Fruit fly (Drosophila melanogaster) whole organism, embryonic: ENCODE results near the gene eIF2gamma.

Experiments
- Ada2b ChIP-seq: fragments of 200-800 bp; sonication (Bioruptor generic); IDR thresholded peaks from 2 replicates; pipeline ENCODE4 v1.3.6; 2022; ENCODE audit warnings: missing biosample characterization, missing genetic modification characterization
- Antp ChIP-seq: fragments of 200-800 bp; sonication (Bioruptor generic); optimal IDR thresholded peaks from 3 replicates; lab custom pipeline; 2016; ENCODE audit warnings: missing biosample characterization, missing genetic modification characterization
- B-H1 ChIP-seq: fragments of 200-800 bp; sonication (Bioruptor generic); IDR thresholded peaks from 3 replicates; pipeline ENCODE4 v1.3.6; 2022; ENCODE audit warnings: missing biosample characterization, missing genetic modification characterization
- CG10267 ChIP-seq: fragments of 200-800 bp; sonication (Bioruptor generic); optimal IDR thresholded peaks from 2 replicates; lab custom pipeline; 2018; ENCODE audit warnings: missing biosample characterization, mild to moderate bottlenecking, missing genetic modification characterization, moderate library complexity
- CG11093 ChIP-seq: fragments of 200-800 bp; sonication (Bioruptor generic); IDR thresholded peaks from 3 replicates; pipeline ENCODE4 v1.3.6; 2022; ENCODE audit warnings: missing biosample characterization, missing genetic modification characterization
- CG11456 ChIP-seq: fragments of 200-800 bp; sonication (Bioruptor generic); IDR thresholded peaks from 3 replicates; pipeline ENCODE4 v1.3.6; 2022; ENCODE audit warnings: missing biosample characterization, missing genetic modification characterization
- CG12104 ChIP-seq: fragments of 200-800 bp; sonication (Bioruptor generic); optimal IDR thresholded peaks from 3 replicates; lab custom pipeline; 2016; ENCODE audit warnings: missing biosample characterization, missing genetic modification characterization
- CG13296 ChIP-seq: fragments of 200-800 bp; sonication (Bioruptor generic); optimal IDR thresholded peaks from 3 replicates; lab custom pipeline; 2018; ENCODE audit warnings: missing biosample characterization, mild to moderate bottlenecking, missing genetic modification characterization
- CG14965 ChIP-seq: fragments of 200-800 bp; sonication (Bioruptor generic); optimal IDR thresholded peaks from 2 replicates; lab custom pipeline; 2016; ENCODE audit warnings: missing biosample characterization, missing genetic modification characterization, borderline replicate concordance
- CG15269 ChIP-seq: fragments of 200-800 bp; sonication (Bioruptor generic); optimal IDR thresholded peaks from 2 replicates; lab custom pipeline; 2018; ENCODE audit warnings: missing biosample characterization, mild to moderate bottlenecking, missing genetic modification characterization, moderate library complexity
- CG15696 ChIP-seq: fragments of 200-800 bp; sonication (Bioruptor generic); optimal IDR thresholded peaks from 2 replicates; lab custom pipeline; 2019; ENCODE audit warnings: missing biosample characterization, mild to moderate bottlenecking, missing genetic modification characterization, moderate library complexity
- CG2199 ChIP-seq: fragments of 200-800 bp; sonication (Bioruptor generic); IDR thresholded peaks from 3 replicates; pipeline ENCODE4 v1.3.6; 2022; ENCODE audit warnings: missing biosample characterization, missing genetic modification characterization
- CG2202 ChIP-seq: fragments of 200-800 bp; sonication (Bioruptor generic); optimal IDR thresholded peaks from 2 replicates; lab custom pipeline; 2018; ENCODE audit warnings: missing biosample characterization, mild to moderate bottlenecking, missing genetic modification characterization
- CG2875 ChIP-seq: fragments of 200-800 bp; sonication (Bioruptor generic); optimal IDR thresholded peaks from 2 replicates; lab custom pipeline; 2017; ENCODE audit warnings: missing biosample characterization, mild to moderate bottlenecking, missing genetic modification characterization, missing genetic modification reagents
- CG3065 ChIP-seq: fragments of 200-800 bp; sonication (Bioruptor generic); optimal IDR thresholded peaks from 2 replicates; lab custom pipeline; 2016; ENCODE audit warnings: missing biosample characterization, missing genetic modification characterization
- CG31224 ChIP-seq: fragments of 200-800 bp; sonication (Bioruptor generic); IDR thresholded peaks from 2 replicates; pipeline ENCODE4 v1.3.6; 2022; ENCODE audit warnings: missing biosample characterization, missing genetic modification characterization
- CG32772 ChIP-seq: fragments of 200-800 bp; sonication (Bioruptor generic); IDR thresholded peaks from 2 replicates; pipeline ENCODE4 v1.3.6; 2022; ENCODE audit warnings: missing biosample characterization, missing genetic modification characterization
- CG4707 ChIP-seq: fragments of 200-800 bp; sonication (Bioruptor generic); optimal IDR thresholded peaks from 2 replicates; lab custom pipeline; 2018; ENCODE audit warnings: missing biosample characterization, mild to moderate bottlenecking, missing genetic modification characterization, moderate library complexity
- CG5180 ChIP-seq: fragments of 200-800 bp; sonication (Bioruptor generic); optimal IDR thresholded peaks from 3 replicates; lab custom pipeline; 2017; ENCODE audit warnings: missing biosample characterization, missing genetic modification characterization, mild to moderate bottlenecking, moderate library complexity, missing genetic modification reagents
- CG7963 ChIP-seq: fragments of 200-800 bp; sonication (Bioruptor generic); IDR thresholded peaks from 3 replicates; pipeline ENCODE4 v1.3.6; 2022; ENCODE audit warnings: missing biosample characterization, missing genetic modification characterization; ENCODE audit not compliant: partially characterized antibody
- CG8944 ChIP-seq: fragments of 200-800 bp; sonication (Bioruptor generic); optimal IDR thresholded peaks from 3 replicates; lab custom pipeline; 2016; ENCODE audit warnings: missing biosample characterization, missing genetic modification characterization
- CkIIα-i1 ChIP-seq: fragments of 200-800 bp; sonication (Bioruptor generic); IDR thresholded peaks from 2 replicates; pipeline ENCODE4 v1.3.6; 2022; ENCODE audit warnings: missing biosample characterization, missing genetic modification characterization
- Deaf1 ChIP-seq: fragments of 200-800 bp; optimal IDR thresholded peaks from 3 replicates; lab custom pipeline; 2019; ENCODE audit warnings: missing biosample characterization, mild to moderate bottlenecking, missing genetic modification characterization, moderate library complexity
- Dp ChIP-seq: fragments of 200-800 bp; sonication (Bioruptor generic); optimal IDR thresholded peaks from 2 replicates; lab custom pipeline; 2018; ENCODE audit warnings: missing biosample characterization, mild to moderate bottlenecking, missing genetic modification characterization, moderate library complexity
- Eip74EF ChIP-seq, 2 experiments: fragments of 200-800 bp in 1 of 2; fragments of >200 bp in 1 of 2; sonication (Bioruptor generic) in 1 of 2; optimal IDR thresholded peaks; 2 replicates each; lab custom pipeline; 2017 to 2019; ENCODE audit warnings: missing biosample characterization in 2 of 2, missing genetic modification characterization in 2 of 2, mild to moderate bottlenecking in 1 of 2, moderate library complexity in 1 of 2
- HLH4C ChIP-seq: fragments of 200-800 bp; sonication (Bioruptor generic); IDR thresholded peaks from 3 replicates; pipeline ENCODE4 v1.3.6; 2022; ENCODE audit warnings: missing biosample characterization, missing genetic modification characterization; ENCODE audit not compliant: partially characterized antibody
- Hey ChIP-seq: fragments of 200-800 bp; sonication (Bioruptor generic); optimal IDR thresholded peaks from 3 replicates; lab custom pipeline; 2018; ENCODE audit warnings: missing biosample characterization, mild to moderate bottlenecking, missing genetic modification characterization
- Mrtf ChIP-seq: fragments of 200-800 bp; sonication (Bioruptor generic); IDR thresholded peaks from 3 replicates; pipeline ENCODE4 v1.3.6; 2022; ENCODE audit warnings: missing biosample characterization, missing genetic modification characterization
- Ssrp ChIP-seq: fragments of 200-800 bp; sonication (Bioruptor generic); optimal IDR thresholded peaks from 2 replicates; lab custom pipeline; 2018; ENCODE audit warnings: missing biosample characterization, mild to moderate bottlenecking, missing genetic modification characterization, moderate library complexity
- Vsx1 ChIP-seq: fragments of 200-800 bp; sonication (Bioruptor generic); optimal IDR thresholded peaks from 2 replicates; lab custom pipeline; 2017; ENCODE audit warnings: missing biosample characterization, mild to moderate bottlenecking, missing genetic modification characterization, missing genetic modification reagents
- ap ChIP-seq: fragments of 200-800 bp; sonication (Bioruptor generic); IDR thresholded peaks from 2 replicates; pipeline ENCODE4 v1.3.6; 2022; ENCODE audit warnings: missing biosample characterization, missing genetic modification characterization
- ato ChIP-seq: fragments of 200-800 bp; sonication (Bioruptor generic); IDR thresholded peaks from 2 replicates; pipeline ENCODE4 v1.3.6; 2022; ENCODE audit warnings: missing biosample characterization, missing genetic modification characterization; ENCODE audit not compliant: partially characterized antibody
- cad ChIP-seq: fragments of >200 bp; optimal IDR thresholded peaks from 2 replicates; lab custom pipeline; 2017; ENCODE audit warnings: missing biosample characterization, missing genetic modification characterization
- emc ChIP-seq: fragments of 200-800 bp; sonication (Bioruptor generic); optimal IDR thresholded peaks from 2 replicates; lab custom pipeline; 2016; ENCODE audit warnings: missing biosample characterization, missing genetic modification characterization
- gcm ChIP-seq: fragments of 200-800 bp; sonication (Bioruptor generic); optimal IDR thresholded peaks from 2 replicates; lab custom pipeline; 2019; ENCODE audit warnings: missing biosample characterization, mild to moderate bottlenecking, missing genetic modification characterization, moderate library complexity
- gem ChIP-seq: fragments of 200-800 bp; sonication (Bioruptor generic); optimal IDR thresholded peaks from 2 replicates; lab custom pipeline; 2019; ENCODE audit warnings: missing biosample characterization, mild to moderate bottlenecking, missing genetic modification characterization, moderate library complexity
- grau ChIP-seq: fragments of 200-800 bp; optimal IDR thresholded peaks from 3 replicates; lab custom pipeline; 2019; ENCODE audit warnings: missing biosample characterization, mild to moderate bottlenecking, missing genetic modification characterization, moderate library complexity
- insv ChIP-seq, 2 experiments: fragments of 200-800 bp; sonication (Bioruptor generic); optimal IDR thresholded peaks; 3 replicates each; lab custom pipeline; 2016 to 2018; ENCODE audit warnings: missing biosample characterization in 2 of 2, missing genetic modification characterization in 2 of 2
- lab ChIP-seq: fragments of 200-800 bp; sonication (Bioruptor generic); optimal IDR thresholded peaks from 3 replicates; lab custom pipeline; 2017; ENCODE audit warnings: missing biosample characterization, missing genetic modification characterization, mild to moderate bottlenecking, moderate library complexity, missing genetic modification reagents
- luna ChIP-seq: fragments of 200-800 bp; sonication (Bioruptor generic); optimal IDR thresholded peaks from 2 replicates; lab custom pipeline; 2016; ENCODE audit warnings: missing biosample characterization, missing genetic modification characterization
- mirr ChIP-seq: fragments of 200-800 bp; sonication (Bioruptor generic); optimal IDR thresholded peaks from 3 replicates; lab custom pipeline; 2018; ENCODE audit warnings: missing biosample characterization, mild to moderate bottlenecking, missing genetic modification characterization
- pb ChIP-seq: fragments of 200-800 bp; sonication (Bioruptor generic); optimal IDR thresholded peaks from 3 replicates; lab custom pipeline; 2016; ENCODE audit warnings: missing biosample characterization, missing genetic modification characterization
- peb ChIP-seq: fragments of 200-800 bp; sonication (Bioruptor generic); IDR thresholded peaks from 2 replicates; pipeline ENCODE4 v1.3.6; 2022; ENCODE audit warnings: missing biosample characterization, missing genetic modification characterization
- repo ChIP-seq: fragments of 200-800 bp; sonication (Bioruptor generic); optimal IDR thresholded peaks from 2 replicates; lab custom pipeline; 2016; ENCODE audit warnings: missing biosample characterization, missing genetic modification characterization
- salm ChIP-seq: fragments of 200-800 bp; sonication (Bioruptor generic); optimal IDR thresholded peaks from 2 replicates; lab custom pipeline; 2018; ENCODE audit warnings: missing biosample characterization, mild to moderate bottlenecking, missing genetic modification characterization
- seq ChIP-seq: fragments of 200-800 bp; sonication (Bioruptor generic); IDR thresholded peaks from 2 replicates; pipeline ENCODE4 v1.3.6; 2022; ENCODE audit warnings: missing biosample characterization, missing genetic modification characterization
- sisA ChIP-seq: fragments of 200-800 bp; sonication (Bioruptor generic); IDR thresholded peaks from 2 replicates; pipeline ENCODE4 v1.3.6; 2022; ENCODE audit warnings: missing biosample characterization, missing genetic modification characterization
- sob ChIP-seq: fragments of 200-800 bp; sonication (Bioruptor generic); IDR thresholded peaks from 2 replicates; pipeline ENCODE4 v1.3.6; 2022; ENCODE audit warnings: missing biosample characterization, missing genetic modification characterization
- toy ChIP-seq: fragments of 200-800 bp; sonication (Bioruptor generic); IDR thresholded peaks from 2 replicates; pipeline ENCODE4 v1.3.6; 2022; ENCODE audit warnings: missing biosample characterization, missing genetic modification characterization
- ttk ChIP-seq: fragments of 200-800 bp; sonication (Bioruptor generic); IDR thresholded peaks from 2 replicates; pipeline ENCODE4 v2.1.2; 2022; ENCODE audit warnings: missing biosample characterization, missing genetic modification characterization
- tx ChIP-seq: fragments of 200-800 bp; sonication (Bioruptor generic); optimal IDR thresholded peaks from 2 replicates; lab custom pipeline; 2016; ENCODE audit warnings: missing biosample characterization, missing genetic modification characterization

Gene eIF2gamma

dm6 chr3R:15250454-15250853 lies 12.8 kb downstream of the eIF2gamma start (continued):
- peak; percentile 63; the same call in 2 of the 3 replicates for TF ChIP-seq CG11093
- peak; percentile 57; the same call in 2 of the 3 replicates for TF ChIP-seq B-H1
- TF ChIP-seq Dp (GFP tag; lab: Kevin White, UChicago): no peak
- TF ChIP-seq Antp: no peak
- no peak for TF ChIP-seq gem
- no peak for TF ChIP-seq CG3065
- no peak for TF ChIP-seq pb
- no peak for TF ChIP-seq CG2202 (tag; lab: Kevin White, UChicago)
- no peak for TF ChIP-seq insv (GFP tag; optimal IDR thresholded peaks at IDR 0.05; lab: Kevin White, UChicago)
- no peak for TF ChIP-seq cad (GFP tag; lab: Kevin White, UChicago)
- no peak for TF ChIP-seq Deaf1 (tag; lab: Kevin White, UChicago)
- no peak for TF ChIP-seq Eip74EF (GFP tag; optimal IDR thresholded peaks at IDR 0.05; lab: Kevin White, UChicago)
- no peak for TF ChIP-seq CG2875 (GFP tag; lab: Kevin White, UChicago)
- no peak for TF ChIP-seq CG8944
- TF ChIP-seq sob: peak; percentile 79
- TF ChIP-seq HLH4C: no peak
- no peak for TF ChIP-seq emc (GFP tag; lab: Kevin White, UChicago)
- TF ChIP-seq CG14965 (GFP tag; lab: Kevin White, UChicago): no peak
- 0 out of 2 replicates have a peak, but pooled peaks have one; percentile 28 for TF ChIP-seq toy (GFP tag; lab: Robert Waterston, UW)
- TF ChIP-seq ttk (GFP tag; lab: Robert Waterston, UW): peak; percentile 68
- no peak for TF ChIP-seq CG7963
- TF ChIP-seq CG15269 (tag; lab: Kevin White, UChicago): no peak
- no peak for TF ChIP-seq Hey
- peak; percentile 69 for TF ChIP-seq CG32772
- TF ChIP-seq CG15696 (tag; lab: Kevin White, UChicago): no peak
- TF ChIP-seq peb: no peak; the same call in 1 of the 2 replicates
- TF ChIP-seq salm (tag; lab: Kevin White, UChicago): peak; percentile 14
- no peak for TF ChIP-seq repo (GFP tag; lab: Kevin White, UChicago)
- peak; percentile 68; the same call in 1 of the 3 replicates for TF ChIP-seq CG11456 (GFP tag; lab: Robert Waterston, UW)
- no peak for TF ChIP-seq CG12104 (GFP tag; lab: Kevin White, UChicago)
- TF ChIP-seq seq: peak; percentile 74
- peak; percentile 46; the same call in 1 of the 3 replicates for TF ChIP-seq Mrtf
- TF ChIP-seq tx: no peak
- peak; percentile 39 for TF ChIP-seq CG10267 (tag; lab: Kevin White, UChicago)
- TF ChIP-seq CG31224 (GFP tag; lab: Robert Waterston, UW): peak; percentile 60
- peak; percentile 92 for TF ChIP-seq lab (GFP tag; lab: Kevin White, UChicago)
- no peak for TF ChIP-seq gcm
- TF ChIP-seq Ssrp: peak; percentile 5
- no peak for TF ChIP-seq Vsx1
- TF ChIP-seq Ada2b (GFP tag; lab: Robert Waterston, UW): peak; percentile 74
- TF ChIP-seq CG2199 (GFP tag; lab: Robert Waterston, UW): no peak
- no peak for TF ChIP-seq luna
- TF ChIP-seq mirr (GFP tag; lab: Kevin White, UChicago): no peak
- TF ChIP-seq CG13296 (GFP tag; lab: Kevin White, UChicago): no peak
- peak; percentile 63 for TF ChIP-seq sisA (GFP tag; lab: Robert Waterston, UW)
- no peak for TF ChIP-seq ato (GFP tag; lab: Robert Waterston, UW)
- peak; percentile 75 for TF ChIP-seq grau (tag; lab: Kevin White, UChicago)
- no peak for TF ChIP-seq CG5180
- TF ChIP-seq CkIIα-i1 (GFP tag; lab: Robert Waterston, UW): no peak
- peak; percentile 61 for TF ChIP-seq ap (GFP tag; lab: Robert Waterston, UW)
- peak; percentile 4 for TF ChIP-seq CG4707 (GFP tag; lab: Kevin White, UChicago)
